Worm (Caenorhabditis elegans): ENCODE results near the gene idpp-14.

DNA sequence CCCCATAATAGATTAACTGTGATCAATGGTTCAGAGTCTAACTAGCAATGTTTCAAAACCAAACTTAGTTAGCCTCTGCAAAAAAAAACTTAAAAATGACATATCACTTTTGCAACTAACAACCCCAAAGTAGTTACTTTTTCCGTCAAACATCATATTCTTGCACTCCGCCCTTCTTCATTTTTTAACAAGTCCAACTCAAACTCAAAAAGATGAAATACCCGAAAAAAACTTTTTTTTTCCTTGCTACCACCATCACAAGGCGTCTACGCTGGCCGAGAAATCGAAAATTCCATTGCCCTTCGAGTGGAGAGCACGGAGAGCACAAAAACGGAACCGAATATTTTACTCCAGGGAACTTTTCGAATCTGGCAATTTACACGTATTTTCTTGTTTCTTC lies 23.7 kb downstream of the idpp-14 start:
- TF ChIP-seq unc-39 (tag; optimal IDR thresholded peaks at IDR 0.05) (no peak), elt-3 (tag; optimal IDR thresholded peaks at IDR 0.05) (no peak), aly-2 (tag; optimal IDR thresholded peaks at IDR 0.05) (no peak), nhr-237 (tag; optimal IDR thresholded peaks at IDR 0.05) (no peak), skn-1 (tag; optimal IDR thresholded peaks at IDR 0.05) (no peak), ztf-11 (tag; optimal IDR thresholded peaks at IDR 0.05) (no peak)
